Worm (Caenorhabditis elegans) whole organism, L1 larva: Measurements from ENCODE around the gene Y19D2B.1.

Source experiments
- C04F5.9 ChIP-seq: sonication (generic microtip); optimal IDR thresholded peaks from 2 replicates; lab custom pipeline; 2016; ENCODE audit warnings: missing genetic modification characterization, missing compliant biosample characterization
- Y116A8C.19 ChIP-seq: sonication (generic microtip); optimal IDR thresholded peaks from 2 replicates; lab custom pipeline; 2016; ENCODE audit warnings: missing compliant biosample characterization, missing genetic modification characterization, borderline replicate concordance
- aha-1 ChIP-seq: fragments of 150-350 bp; optimal IDR thresholded peaks from 2 replicates; lab custom pipeline; 2014; ENCODE audit warnings: missing biosample characterization, missing genetic modification characterization
- alr-1 ChIP-seq: fragments of 200-800 bp; sonication (Bioruptor generic); optimal IDR thresholded peaks from 2 replicates; lab custom pipeline; 2018; ENCODE audit warnings: borderline replicate concordance, mild to moderate bottlenecking, missing genetic modification characterization, missing compliant biosample characterization
- blmp-1 ChIP-seq: fragments of 150-350 bp; optimal IDR thresholded peaks from 2 replicates; lab custom pipeline; 2014; ENCODE audit warnings: missing biosample characterization, missing genetic modification characterization
- ceh-63 ChIP-seq: fragments of 200-800 bp; sonication (Bioruptor generic); optimal IDR thresholded peaks from 2 replicates; lab custom pipeline; 2018; ENCODE audit warnings: mild to moderate bottlenecking, missing genetic modification characterization, missing compliant biosample characterization
- ceh-8 ChIP-seq: fragments of 200-800 bp; sonication (Bioruptor generic); optimal IDR thresholded peaks from 2 replicates; lab custom pipeline; 2018; ENCODE audit warnings: mild to moderate bottlenecking, missing genetic modification characterization, moderate library complexity, missing compliant biosample characterization
- ceh-90 ChIP-seq: sonication (generic microtip); optimal IDR thresholded peaks from 2 replicates; lab custom pipeline; 2016; ENCODE audit warnings: missing genetic modification characterization, missing compliant biosample characterization
- ces-1 ChIP-seq: fragments of 150-350 bp; optimal IDR thresholded peaks from 2 replicates; lab custom pipeline; 2014; ENCODE audit warnings: missing biosample characterization, missing genetic modification reagents, missing genetic modification characterization
- dpl-1 ChIP-seq, 3 experiments: fragments of 150-350 bp in 2 of 3; sonication (generic microtip) in 1 of 3; optimal IDR thresholded peaks; 2 replicates each; lab custom pipeline; 2014 to 2017; ENCODE audit warnings: missing biosample characterization in 3 of 3, missing genetic modification characterization in 3 of 3, missing genetic modification reagents in 3 of 3
- dsc-1 ChIP-seq: sonication (generic microtip); optimal IDR thresholded peaks from 2 replicates; lab custom pipeline; 2016; ENCODE audit warnings: mild to moderate bottlenecking, missing genetic modification characterization, missing compliant biosample characterization
- efl-1 ChIP-seq, 4 experiments: fragments of 150-350 bp; optimal IDR thresholded peaks in 3 of 4; peaks in 1 of 4; 1 replicate in 1 of 4; 2 replicates in 3 of 4; lab custom pipeline; 2014; ENCODE audit warnings: missing biosample characterization in 2 of 4, missing genetic modification characterization in 2 of 4, missing genetic modification reagents in 2 of 4
- egl-27 ChIP-seq, 2 experiments: fragments of 150-350 bp in 1 of 2; sonication (generic microtip); optimal IDR thresholded peaks; 3 replicates each; lab custom pipeline; 2017 to 2018; ENCODE audit warnings: missing biosample characterization in 2 of 2, missing genetic modification characterization in 2 of 2, missing genetic modification reagents in 2 of 2
- elt-2 ChIP-seq: sonication (generic microtip); optimal IDR thresholded peaks from 2 replicates; lab custom pipeline; 2016; ENCODE audit warnings: missing genetic modification characterization, mild to moderate bottlenecking, inconsistent platforms, missing compliant biosample characterization, missing genetic modification reagents
- elt-3 ChIP-seq, 6 experiments: fragments of 150-350 bp in 1 of 6; sonication (generic microtip); optimal IDR thresholded peaks; 2 replicates each; lab custom pipeline; 2017 to 2018; ENCODE audit warnings: missing biosample characterization in 6 of 6, missing genetic modification characterization in 6 of 6, inconsistent platforms in 1 of 6
- fkh-10 ChIP-seq: sonication (generic microtip); optimal IDR thresholded peaks from 2 replicates; lab custom pipeline; 2017; ENCODE audit warnings: missing biosample characterization, missing genetic modification reagents, missing genetic modification characterization
- fkh-8 ChIP-seq: sonication (generic microtip); optimal IDR thresholded peaks from 2 replicates; lab custom pipeline; 2016; ENCODE audit warnings: mild to moderate bottlenecking, missing genetic modification characterization, missing compliant biosample characterization
- fos-1 ChIP-seq: fragments of 150-350 bp; optimal IDR thresholded peaks from 2 replicates; lab custom pipeline; 2014; ENCODE audit warnings: missing biosample characterization, missing genetic modification characterization
- hpl-2 ChIP-seq: fragments of 150-350 bp; optimal IDR thresholded peaks from 2 replicates; lab custom pipeline; 2014; ENCODE audit warnings: missing biosample characterization, missing genetic modification reagents, missing genetic modification characterization
- isw-1 ChIP-seq: fragments of 200-800 bp; sonication (Bioruptor generic); IDR thresholded peaks from 2 replicates; pipeline ENCODE4 v1.3.6; 2022; ENCODE audit warnings: missing genetic modification characterization, missing compliant biosample characterization
- lin-14 ChIP-seq: fragments of 200-800 bp; sonication (Bioruptor generic); optimal IDR thresholded peaks from 2 replicates; lab custom pipeline; 2018; ENCODE audit warnings: mild to moderate bottlenecking, missing genetic modification characterization, moderate library complexity, missing compliant biosample characterization
- lin-35 ChIP-seq, 2 experiments: fragments of 150-350 bp; optimal IDR thresholded peaks; 2 replicates each; lab custom pipeline; 2014; ENCODE audit warnings: missing biosample characterization in 2 of 2, missing genetic modification characterization in 2 of 2, missing genetic modification reagents in 2 of 2
- mef-2 ChIP-seq: fragments of 150-350 bp; optimal IDR thresholded peaks from 2 replicates; lab custom pipeline; 2014; ENCODE audit warnings: missing biosample characterization, missing genetic modification characterization
- mep-1 ChIP-seq: fragments of 150-350 bp; optimal IDR thresholded peaks from 2 replicates; lab custom pipeline; 2014; ENCODE audit warnings: missing biosample characterization, missing genetic modification characterization
- nhr-11 ChIP-seq: fragments of 150-350 bp; optimal IDR thresholded peaks from 2 replicates; lab custom pipeline; 2014; ENCODE audit warnings: missing biosample characterization, missing genetic modification characterization
- nhr-19 ChIP-seq: fragments of 200-800 bp; sonication (Bioruptor generic); conservative IDR thresholded peaks from 2 replicates; pipeline ENCODE4 v1.3.6; 2022; ENCODE audit warnings: missing genetic modification characterization, missing compliant biosample characterization
- nhr-20 ChIP-seq: sonication (generic microtip); optimal IDR thresholded peaks from 2 replicates; lab custom pipeline; 2016; ENCODE audit warnings: mild to moderate bottlenecking, missing genetic modification characterization, missing compliant biosample characterization
- nhr-47 ChIP-seq: sonication (generic microtip); optimal IDR thresholded peaks from 2 replicates; lab custom pipeline; 2016; ENCODE audit warnings: mild to moderate bottlenecking, missing genetic modification characterization, moderate library complexity, missing compliant biosample characterization
- nhr-71 ChIP-seq: sonication (generic microtip); optimal IDR thresholded peaks from 2 replicates; lab custom pipeline; 2016; ENCODE audit warnings: mild to moderate bottlenecking, missing genetic modification characterization, moderate library complexity, missing compliant biosample characterization
- nhr-76 ChIP-seq: sonication (generic microtip); optimal IDR thresholded peaks from 2 replicates; lab custom pipeline; 2017; ENCODE audit warnings: missing biosample characterization, missing genetic modification characterization
- nhr-77 ChIP-seq: fragments of 150-350 bp; optimal IDR thresholded peaks from 2 replicates; lab custom pipeline; 2014; ENCODE audit warnings: missing biosample characterization, missing genetic modification characterization
- nhr-85 ChIP-seq: sonication (generic microtip); peaks from one replicate; lab custom pipeline; 2016; ENCODE audit warnings: missing genetic modification characterization, inconsistent platforms, missing compliant biosample characterization
- nhr-90 ChIP-seq: sonication (generic microtip); optimal IDR thresholded peaks from 2 replicates; lab custom pipeline; 2016; ENCODE audit warnings: mild to moderate bottlenecking, missing genetic modification characterization, missing compliant biosample characterization; ENCODE audit not compliant: poor library complexity
- pax-3 ChIP-seq: fragments of 200-800 bp; sonication (Bioruptor generic); optimal IDR thresholded peaks from 2 replicates; lab custom pipeline; 2018; ENCODE audit warnings: mild to moderate bottlenecking, missing genetic modification characterization, moderate library complexity, missing compliant biosample characterization
- rnt-1 ChIP-seq: sonication (generic microtip); optimal IDR thresholded peaks from 2 replicates; lab custom pipeline; 2016; ENCODE audit warnings: mild to moderate bottlenecking, missing genetic modification characterization, moderate library complexity, missing compliant biosample characterization
- skn-1 ChIP-seq: fragments of 150-350 bp; optimal IDR thresholded peaks from 2 replicates; lab custom pipeline; 2014; ENCODE audit warnings: missing biosample characterization, missing genetic modification characterization
- snu-23 ChIP-seq: sonication (generic microtip); optimal IDR thresholded peaks from 2 replicates; lab custom pipeline; 2016; ENCODE audit warnings: missing genetic modification characterization, missing compliant biosample characterization
- sox-4 ChIP-seq: sonication (generic microtip); optimal IDR thresholded peaks from 2 replicates; lab custom pipeline; 2016; ENCODE audit warnings: missing genetic modification characterization, missing compliant biosample characterization
- sptf-1 ChIP-seq: fragments of 150-350 bp; optimal IDR thresholded peaks from 2 replicates; lab custom pipeline; 2014; ENCODE audit warnings: missing biosample characterization, missing genetic modification characterization
- tbx-2 ChIP-seq: sonication (generic microtip); optimal IDR thresholded peaks from 2 replicates; lab custom pipeline; 2016; ENCODE audit warnings: missing genetic modification characterization, missing compliant biosample characterization
- unc-30 ChIP-seq: sonication (generic microtip); optimal IDR thresholded peaks from 2 replicates; lab custom pipeline; 2017; ENCODE audit warnings: missing biosample characterization, missing genetic modification characterization
- unc-98 ChIP-seq: fragments of 200-800 bp; sonication (Bioruptor generic); IDR thresholded peaks from 2 replicates; pipeline ENCODE4 v1.3.6; 2022; ENCODE audit warnings: missing genetic modification characterization, missing compliant biosample characterization
- xbp-1 ChIP-seq: sonication (generic microtip); optimal IDR thresholded peaks from 2 replicates; lab custom pipeline; 2016; ENCODE audit warnings: missing genetic modification characterization, missing compliant biosample characterization
- zag-1 ChIP-seq: fragments of 150-350 bp; optimal IDR thresholded peaks from 2 replicates; lab custom pipeline; 2014; ENCODE audit warnings: missing biosample characterization, missing genetic modification characterization
- zip-4 ChIP-seq: fragments of 200-800 bp; sonication (Bioruptor generic); optimal IDR thresholded peaks from 2 replicates; lab custom pipeline; 2018; ENCODE audit warnings: mild to moderate bottlenecking, missing genetic modification characterization, moderate library complexity, missing compliant biosample characterization

Gene Y19D2B.1

DNA sequence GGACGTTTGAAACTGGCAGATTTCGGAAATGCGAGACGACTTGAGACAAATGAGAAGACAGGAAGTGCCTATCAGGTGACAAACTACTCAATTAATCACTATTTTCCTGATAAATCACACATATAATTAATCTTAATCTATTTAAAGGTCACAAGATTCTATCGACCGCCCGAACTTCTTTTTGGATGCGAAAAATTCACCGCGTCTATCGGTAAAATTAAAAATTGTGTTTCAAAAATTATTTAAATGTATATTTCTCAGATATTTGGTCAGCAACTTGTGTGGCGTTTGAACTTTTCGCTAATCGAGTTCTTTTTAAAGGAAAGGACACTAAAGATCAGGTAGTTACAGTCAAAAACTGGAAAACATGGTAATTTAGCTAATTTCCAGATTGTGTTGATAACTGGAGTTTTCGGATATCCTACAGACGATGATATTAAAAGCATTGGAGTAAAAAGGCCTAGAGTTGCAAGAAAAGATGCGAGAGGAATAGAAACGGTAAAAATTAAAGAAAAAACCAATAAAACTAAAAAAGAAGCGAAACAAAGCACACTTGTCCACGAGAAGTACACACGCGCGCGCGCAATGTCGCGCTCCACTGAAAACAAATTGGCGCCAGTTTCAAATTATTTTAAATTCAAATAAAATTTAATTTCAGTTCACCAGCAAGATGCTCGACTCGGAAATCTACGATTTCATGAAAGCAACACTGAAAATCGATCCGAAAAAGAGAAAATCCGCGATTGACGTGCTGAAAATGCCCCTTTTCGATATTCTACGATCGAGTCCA lies 25.7 kb upstream of the Y19D2B.1 start (continued):
- TF ChIP-seq elt-3 (tag; optimal IDR thresholded peaks at IDR 0.05; lab: Kevin White, UChicago) (no peak), hpl-2 (GFP tag; lab: Kevin White, UChicago) (no peak), skn-1 (tag; lab: Kevin White, UChicago) (no peak), mep-1 (tag; lab: Kevin White, UChicago) (no peak), tbx-2 (no peak), ces-1 (no peak), snu-23 (no peak)

DNA sequence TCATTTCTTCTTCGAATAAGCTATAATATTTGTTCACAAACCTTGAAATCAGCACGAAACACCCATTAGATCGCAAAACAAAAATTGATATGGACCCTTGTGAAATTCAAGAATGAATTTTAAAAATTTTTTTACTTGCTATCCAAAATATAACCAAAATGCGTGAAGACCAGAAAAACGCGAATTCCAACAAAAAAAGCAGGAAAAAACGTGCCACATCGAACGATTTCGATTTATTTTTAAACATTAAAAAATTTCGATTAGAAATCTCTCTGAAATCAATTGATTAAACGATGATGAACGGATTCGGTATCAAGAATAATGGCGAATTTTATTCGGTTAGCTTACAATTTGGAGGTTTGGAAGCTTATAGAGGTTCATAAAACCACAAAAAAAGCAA lies 24.5 kb upstream of the Y19D2B.1 start, which contains the start of the genes tceb-3 and gskl-1:
tceb-3 (minus strand) TSS at position 101 of the 400 bp plus-strand sequence.
gskl-1 (plus strand) TSS at position 243 of the 400 bp plus-strand sequence.
- TF ChIP-seq nhr-71 (tag; lab: Kevin White, UChicago) (no peak), fos-1 (no peak), nhr-47 (no peak), nhr-77 (tag; lab: Kevin White, UChicago) (no peak), skn-1 (tag; lab: Kevin White, UChicago) (no peak), unc-30 (tag; lab: Kevin White, UChicago) (no peak), nhr-90 (tag; lab: Kevin White, UChicago) (no peak), dsc-1 (no peak), fkh-8 (tag; lab: Kevin White, UChicago) (no peak), nhr-85 (no peak), efl-1 (optimal IDR thresholded peaks at IDR 0.05; lab: Kevin White, UChicago) (no peak), efl-1 (GFP tag; optimal IDR thresholded peaks at IDR 0.05 in 1 of 2; lab: Kevin White, UChicago) (no peak), blmp-1 (tag; lab: Kevin White, UChicago) (no peak), sptf-1 (tag; lab: Kevin White, UChicago) (no peak), zip-4 (GFP tag; lab: Kevin White, UChicago) (no peak), sox-4 (tag; lab: Kevin White, UChicago) (no peak), pax-3 (tag; lab: Kevin White, UChicago) (no peak), nhr-19 (no peak), ceh-63 (no peak), Y116A8C.19 (tag; lab: Kevin White, UChicago) (no peak)

DNA sequence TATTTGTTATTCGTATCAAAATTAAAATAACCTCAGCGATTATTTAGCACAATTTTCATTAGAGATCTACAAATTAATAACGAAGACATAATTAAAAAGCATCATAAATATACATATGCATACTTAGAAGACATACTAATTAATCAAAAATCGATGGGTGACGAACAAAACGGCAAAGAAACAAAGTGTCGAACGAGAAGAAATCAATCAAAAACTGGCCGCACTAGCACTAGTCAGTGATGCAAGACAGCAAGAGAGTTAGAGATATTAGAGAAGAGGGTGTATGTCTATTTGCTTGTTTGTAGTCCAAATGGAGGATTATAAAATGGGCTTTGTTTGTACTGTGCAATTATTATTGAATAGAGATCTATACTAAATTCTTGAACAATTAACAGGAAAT lies 24.1 kb upstream of the Y19D2B.1 start:
- TF ChIP-seq alr-1 (tag; lab: Kevin White, UChicago), result no peak
- TF ChIP-seq lin-14, result peak; percentile 79
- no peak for TF ChIP-seq nhr-85
- peak in 1 of 2 experiments; percentile 7 for TF ChIP-seq lin-35 (GFP tag; optimal IDR thresholded peaks at IDR 0.05; lab: Kevin White, UChicago)
- TF ChIP-seq fkh-10 (GFP tag; lab: Kevin White, UChicago), result no peak
- no peak for TF ChIP-seq nhr-11 (tag; lab: Kevin White, UChicago)
- TF ChIP-seq nhr-77 (tag; lab: Kevin White, UChicago), result peak; percentile 4
- TF ChIP-seq rnt-1, result no peak
- no peak for TF ChIP-seq aha-1
- no peak for TF ChIP-seq skn-1 (tag; lab: Kevin White, UChicago)
- TF ChIP-seq mep-1 (tag; lab: Kevin White, UChicago), result peak; percentile 30
- peak in 1 of 2 experiments; percentile 11 for TF ChIP-seq efl-1 (optimal IDR thresholded peaks at IDR 0.05; lab: Kevin White, UChicago)
- peak; percentile 6 to 83 for TF ChIP-seq efl-1 (GFP tag; optimal IDR thresholded peaks at IDR 0.05 in 1 of 2; lab: Kevin White, UChicago)
- TF ChIP-seq ceh-90 (tag; lab: Kevin White, UChicago), result no peak
- TF ChIP-seq zip-4 (GFP tag; lab: Kevin White, UChicago), result no peak
- peak; percentile 9 for TF ChIP-seq nhr-47
- TF ChIP-seq unc-30 (tag; lab: Kevin White, UChicago), result no peak
- peak; percentile 81 for TF ChIP-seq dsc-1
- peak; percentile 28 for TF ChIP-seq nhr-20
- no peak for TF ChIP-seq mef-2 (tag; lab: Kevin White, UChicago)
- TF ChIP-seq isw-1 (GFP tag; lab: Robert Waterston, UW), result no peak
- peak; percentile 31 for TF ChIP-seq snu-23
- TF ChIP-seq ceh-8 (GFP tag; lab: Kevin White, UChicago), result peak; percentile 2
- no peak for TF ChIP-seq C04F5.9 (tag; lab: Kevin White, UChicago)
- no peak for TF ChIP-seq zag-1
- no peak for TF ChIP-seq xbp-1
- TF ChIP-seq dpl-1 (GFP tag; optimal IDR thresholded peaks at IDR 0.05; lab: Kevin White, UChicago), result peak in 1 of 3 experiments; percentile 5
- no peak for TF ChIP-seq unc-98 (GFP tag; lab: Robert Waterston, UW)
- TF ChIP-seq nhr-71 (tag; lab: Kevin White, UChicago), result peak; percentile 21
- peak in 1 of 6 experiments; percentile 4 for TF ChIP-seq elt-3 (tag; optimal IDR thresholded peaks at IDR 0.05; lab: Kevin White, UChicago)
- TF ChIP-seq egl-27 (tag; optimal IDR thresholded peaks at IDR 0.05; lab: Kevin White, UChicago), result no peak
- no peak for TF ChIP-seq elt-2 (tag; lab: Kevin White, UChicago)
- TF ChIP-seq nhr-76, result no peak
